Fruit fly (Drosophila melanogaster): ENCODE results near the gene SuUR.

Gene SuUR

DNA sequence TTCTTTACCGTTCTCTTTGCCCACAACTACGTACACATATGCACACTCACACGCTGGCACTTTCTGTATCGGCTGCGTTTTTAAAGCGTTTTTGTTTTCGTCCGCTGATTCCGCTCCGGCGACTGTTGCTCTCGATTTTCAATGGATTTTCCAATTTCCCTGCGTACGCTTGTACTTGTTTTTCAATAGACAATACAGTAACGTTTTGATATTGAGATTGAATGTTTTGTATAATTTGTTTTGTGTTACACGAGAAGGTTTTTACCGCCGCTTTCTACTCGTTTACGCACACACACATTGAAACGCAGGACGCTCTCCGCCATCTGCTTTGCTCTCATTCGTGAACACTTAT, 27.8 kb downstream of the SuUR start:
- no peak for TF ChIP-seq CG8478 (optimal IDR thresholded peaks at IDR 0.05)
- no peak for TF ChIP-seq CTCF (optimal IDR thresholded peaks at IDR 0.05)

- TF ChIP-seq CG8478 (optimal IDR thresholded peaks at IDR 0.05) (no peak), CTCF (optimal IDR thresholded peaks at IDR 0.05) (peak in 1 of 2 experiments; percentile 2)
Observed at dm6 chr3L:11093046-11093520, 28.3 kb downstream of the SuUR start, which contains the start of gene JIL-1. TSS of gene JIL-1 (minus strand) at chr3L:11093193.

DNA sequence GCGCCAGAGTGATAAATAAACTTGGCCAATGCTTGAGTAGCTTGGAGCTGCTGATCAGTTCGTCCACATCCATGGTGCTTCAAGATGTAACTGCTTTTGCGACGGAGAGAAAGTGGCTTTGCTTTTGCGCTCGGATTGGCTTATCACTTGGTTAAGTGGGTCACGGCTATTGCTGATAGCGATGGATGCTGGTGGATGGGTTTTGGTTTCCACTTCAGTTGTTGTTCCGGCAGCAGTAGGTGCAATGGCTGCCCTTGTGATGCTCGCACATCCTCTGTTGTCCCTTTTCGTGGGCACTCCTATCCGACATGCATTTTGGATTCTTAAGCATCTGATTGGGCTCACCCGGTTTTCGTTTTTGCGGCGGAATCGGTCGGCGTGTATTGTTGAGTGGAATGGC, 29.5 kb downstream of the SuUR start:
- TF ChIP-seq CTCF (optimal IDR thresholded peaks at IDR 0.05) (no peak), CG8478 (optimal IDR thresholded peaks at IDR 0.05) (no peak)

DNA sequence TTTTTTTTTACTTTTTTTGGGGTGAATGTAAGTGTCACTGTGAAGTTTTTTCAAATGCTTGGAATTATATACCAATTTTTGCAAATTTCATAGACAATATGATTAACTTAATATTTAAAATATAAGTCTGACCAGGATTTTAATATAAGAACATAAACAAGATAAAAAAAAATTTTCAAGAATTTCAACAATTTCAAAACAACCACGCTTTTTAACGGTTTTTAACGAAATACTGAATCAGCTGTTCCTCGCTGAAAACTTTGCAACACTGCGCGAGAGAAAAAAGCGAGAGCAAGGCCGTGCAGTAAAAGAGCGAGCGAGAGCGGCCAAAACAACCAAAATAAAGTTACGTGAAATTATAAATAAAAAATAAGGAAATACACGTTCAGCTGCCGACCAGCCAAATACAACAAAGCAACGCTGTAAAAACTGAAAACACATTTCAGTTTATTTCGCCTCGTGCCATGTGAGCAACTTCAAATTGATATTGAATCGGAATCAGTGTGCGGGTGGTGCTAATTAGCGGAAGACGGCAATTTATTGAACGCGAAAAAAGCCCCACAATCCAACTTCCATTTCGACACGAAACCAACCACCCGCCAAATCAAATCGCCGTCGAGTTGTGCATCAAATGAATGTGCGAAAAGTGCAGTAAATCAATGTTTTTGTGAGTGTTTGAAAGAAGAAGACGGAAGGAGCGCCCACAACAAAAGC, 31.6 kb downstream of the SuUR start, which contains the start of the genes CG46439, Iyd and CG33947:
Gene CG46439, minus strand, starts transcription at position 51 of the 714 bp plus-strand sequence.
Gene Iyd, minus strand, starts transcription at position 51 of the 714 bp plus-strand sequence.
Gene CG33947, plus strand, starts transcription at position 302 of the 714 bp plus-strand sequence.
- no peak for TF ChIP-seq CG8478 (optimal IDR thresholded peaks at IDR 0.05)

- TF ChIP-seq CG8478 (optimal IDR thresholded peaks at IDR 0.05) (no peak), CTCF (optimal IDR thresholded peaks at IDR 0.05) (no peak)
Observed at dm6 chr3L:11097982-11098663, 33.3 kb downstream of the SuUR start, which contains the start of the genes Irbp18 and APP-BP1. TSS of gene Irbp18 (minus strand) at chr3L:11098186. TSS of gene APP-BP1 (plus strand) at chr3L:11098412.

- no peak for TF ChIP-seq CTCF (optimal IDR thresholded peaks at IDR 0.05)
- no peak for TF ChIP-seq CG8478 (optimal IDR thresholded peaks at IDR 0.05)
Observed at dm6 chr3L:11101598-11101997, 36.8 kb downstream of the SuUR start, which contains the start of gene Elo68beta. TSS of gene Elo68beta (minus strand) at chr3L:11101698.

- TF ChIP-seq CTCF (optimal IDR thresholded peaks at IDR 0.05): no peak
- TF ChIP-seq CG8478 (optimal IDR thresholded peaks at IDR 0.05): no peak
Observed at dm6 chr3L:11102930-11103329, 38.1 kb downstream of the SuUR start, which contains the start of gene Elo68alpha. TSS of gene Elo68alpha (minus strand) at chr3L:11103030.

DNA sequence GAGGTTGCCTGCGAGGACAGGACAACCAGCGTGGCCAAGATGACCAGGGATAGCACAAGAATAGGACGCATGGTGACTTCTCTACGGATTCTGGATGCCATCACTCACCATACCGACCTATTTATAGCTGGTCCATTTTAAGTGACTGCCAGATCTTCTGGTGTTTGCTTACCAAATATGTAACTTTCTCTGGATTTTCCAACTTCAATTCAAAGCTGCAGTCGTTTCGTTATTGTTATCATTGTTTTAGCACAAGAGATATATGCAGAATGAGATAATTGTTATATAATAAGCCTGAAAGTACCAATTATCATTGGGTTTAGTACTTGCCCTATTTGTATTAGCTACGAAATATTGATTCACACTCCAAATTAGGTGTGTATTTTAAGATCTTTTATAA, 39.0 kb downstream of the SuUR start, which contains the start of gene CG32071:
Gene CG32071, minus strand, starts transcription at position 101 of the 400 bp plus-strand sequence.
- TF ChIP-seq CTCF (optimal IDR thresholded peaks at IDR 0.05) (no peak), CG8478 (optimal IDR thresholded peaks at IDR 0.05) (no peak)

dm6 chr3L:11107432-11107831, 42.6 kb downstream of the SuUR start, which contains the start of gene CG32073:
TSS of gene CG32073 (minus strand) at chr3L:11107582.
- no peak for TF ChIP-seq CTCF (optimal IDR thresholded peaks at IDR 0.05)
- TF ChIP-seq CG8478 (optimal IDR thresholded peaks at IDR 0.05): no peak

dm6 chr3L:11107935-11108334, 43.1 kb downstream of the SuUR start, which contains the start of gene CG12522:
TSS of gene CG12522 (plus strand) at chr3L:11108235.
- no peak for TF ChIP-seq CTCF (optimal IDR thresholded peaks at IDR 0.05)
- no peak for TF ChIP-seq CG8478 (optimal IDR thresholded peaks at IDR 0.05)

dm6 chr3L:11109454-11109853, 44.7 kb downstream of the SuUR start, which contains the start of the genes CG34012 and emei:
TSS of gene CG34012 (minus strand) at chr3L:11109505.
TSS of gene emei (plus strand) at chr3L:11109690.
- TF ChIP-seq CG8478 (optimal IDR thresholded peaks at IDR 0.05) (no peak), CTCF (optimal IDR thresholded peaks at IDR 0.05) (no peak)

DNA sequence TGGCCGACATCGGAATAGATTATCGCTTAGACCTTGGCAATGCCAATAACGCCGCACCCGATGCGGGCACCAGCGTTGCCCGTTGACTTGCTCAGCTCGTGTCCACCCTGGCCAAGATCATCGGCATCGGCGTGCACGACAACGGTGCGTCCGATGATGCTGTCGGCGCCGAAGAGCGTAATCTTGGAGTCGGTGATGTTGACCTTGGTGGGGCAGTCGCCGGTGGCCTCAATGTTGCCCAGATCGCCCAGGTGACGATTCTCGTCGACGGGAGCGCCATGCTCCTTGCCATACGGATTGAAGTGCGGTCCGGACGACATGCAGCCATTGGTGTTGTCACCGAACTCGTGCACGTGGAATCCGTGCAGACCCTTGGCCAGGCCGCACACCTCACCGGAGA, 47.6 kb downstream of the SuUR start:
- TF ChIP-seq CG8478 (optimal IDR thresholded peaks at IDR 0.05) (no peak), CTCF (optimal IDR thresholded peaks at IDR 0.05) (no peak)

dm6 chr3L:11113198-11114197, 48.7 kb downstream of the SuUR start, which contains the start of gene Sod1:
TSS of gene Sod1 (minus strand) at chr3L:11113740.
- TF ChIP-seq CTCF (optimal IDR thresholded peaks at IDR 0.05) (no peak), CG8478 (optimal IDR thresholded peaks at IDR 0.05) (no peak)

DNA sequence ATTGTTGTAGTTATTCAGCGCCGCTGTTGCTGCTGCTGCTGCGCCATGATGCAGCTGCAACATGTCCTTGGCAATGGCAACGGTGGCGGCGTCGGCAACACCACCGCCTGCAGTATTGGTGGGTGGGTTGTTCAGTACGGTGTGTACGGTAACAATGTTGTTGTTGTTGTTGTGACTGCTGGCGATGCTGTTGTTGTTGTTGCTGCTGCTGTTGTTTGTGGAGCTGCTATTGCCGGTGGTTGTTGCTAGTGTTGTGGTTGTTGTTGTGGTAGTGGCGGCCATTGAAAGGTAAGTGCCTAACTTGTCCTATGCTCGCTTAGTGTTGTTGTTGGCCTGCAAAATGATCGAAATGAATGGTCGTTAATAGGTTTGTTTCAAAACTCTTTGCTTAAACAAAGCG, 52.9 kb downstream of the SuUR start:
- TF ChIP-seq CTCF (optimal IDR thresholded peaks at IDR 0.05): no peak
- no peak for TF ChIP-seq CG8478 (optimal IDR thresholded peaks at IDR 0.05)
